Worm (Caenorhabditis elegans) whole organism, early embryonic: ENCODE measurements around the gene decr-1.3.

ENCODE experiments used
- B0310.2 ChIP-seq: sonication (generic microtip); optimal IDR thresholded peaks from 2 replicates; lab custom pipeline; 2016; ENCODE audit warnings: mild to moderate bottlenecking, missing genetic modification characterization, missing compliant biosample characterization
- F13C5.2 ChIP-seq: sonication (generic microtip); optimal IDR thresholded peaks from 2 replicates; lab custom pipeline; 2017; ENCODE audit warnings: mild to moderate bottlenecking, missing genetic modification characterization, inconsistent platforms, missing compliant biosample characterization
- aly-1 ChIP-seq: sonication (generic microtip); optimal IDR thresholded peaks from 2 replicates; lab custom pipeline; 2016; ENCODE audit warnings: missing genetic modification characterization, missing compliant biosample characterization
- ama-1 ChIP-seq: fragments of 150-350 bp; optimal IDR thresholded peaks from 2 replicates; lab custom pipeline; 2014
- ceh-13 ChIP-seq: fragments of 200-800 bp; sonication (Bioruptor generic); optimal IDR thresholded peaks from 2 replicates; lab custom pipeline; 2018; ENCODE audit warnings: mild to moderate bottlenecking, missing genetic modification characterization, missing compliant biosample characterization
- ceh-36 ChIP-seq: sonication (generic microtip); optimal IDR thresholded peaks from 2 replicates; lab custom pipeline; 2016; ENCODE audit warnings: missing genetic modification characterization, inconsistent platforms, missing compliant biosample characterization
- ets-7 ChIP-seq: sonication (generic microtip); optimal IDR thresholded peaks from 2 replicates; lab custom pipeline; 2016; ENCODE audit warnings: missing genotype, missing genetic modification characterization, missing compliant biosample characterization
- flt-1 ChIP-seq: fragments of 200-800 bp; sonication (Bioruptor generic); IDR thresholded peaks from 2 replicates; pipeline ENCODE4 v1.3.6; 2022; ENCODE audit warnings: missing genetic modification characterization, missing compliant biosample characterization
- hmbx-1 ChIP-seq: sonication (generic microtip); optimal IDR thresholded peaks from 2 replicates; lab custom pipeline; 2016; ENCODE audit warnings: mild to moderate bottlenecking, missing genetic modification characterization, missing compliant biosample characterization
- hmg-4 ChIP-seq: fragments of 200-800 bp; sonication (Bioruptor generic); optimal IDR thresholded peaks from 2 replicates; lab custom pipeline; 2018; ENCODE audit warnings: mild to moderate bottlenecking, missing genetic modification characterization, missing compliant biosample characterization
- hnd-1 ChIP-seq: sonication (generic microtip); optimal IDR thresholded peaks from 2 replicates; lab custom pipeline; 2016; ENCODE audit warnings: missing genetic modification characterization, missing compliant biosample characterization
- pes-1 ChIP-seq: fragments of 200-800 bp; sonication (Bioruptor generic); IDR thresholded peaks from 2 replicates; pipeline ENCODE4 v1.3.6; 2022; ENCODE audit warnings: missing genetic modification reagents, missing genetic modification characterization, missing compliant biosample characterization
- scrt-1 ChIP-seq: fragments of 200-800 bp; sonication (Bioruptor generic); IDR thresholded peaks from 2 replicates; pipeline ENCODE4 v1.3.6; 2022; ENCODE audit warnings: missing genetic modification characterization, missing compliant biosample characterization
- sea-1 ChIP-seq: fragments of 200-800 bp; sonication (Bioruptor generic); conservative IDR thresholded peaks from 2 replicates; pipeline ENCODE4 v1.3.6; 2022; ENCODE audit warnings: missing genetic modification characterization, missing compliant biosample characterization
- tbx-11 ChIP-seq: fragments of 200-800 bp; sonication (Bioruptor generic); IDR thresholded peaks from 2 replicates; pipeline ENCODE4 v1.3.6; 2022; ENCODE audit warnings: missing genetic modification characterization, missing compliant biosample characterization
- tbx-37 ChIP-seq: fragments of 200-800 bp; sonication (Bioruptor generic); conservative IDR thresholded peaks from 2 replicates; pipeline ENCODE4 v1.3.6; 2022; ENCODE audit warnings: missing genetic modification reagents, missing genetic modification characterization, missing compliant biosample characterization
- tra-4 ChIP-seq: sonication (generic microtip); optimal IDR thresholded peaks from 2 replicates; lab custom pipeline; 2017; ENCODE audit warnings: missing genetic modification characterization, missing compliant biosample characterization

Gene decr-1.3

ce11 chrII:8152711-8153325 is 20.5 kb downstream of the decr-1.3 start:
- TF ChIP-seq ceh-36 (tag; lab: Kevin White, UChicago) (no peak), ceh-13 (no peak), pes-1 (GFP tag; lab: Robert Waterston, UW) (no peak), tbx-11 (GFP tag; lab: Robert Waterston, UW) (no peak), B0310.2 (tag; lab: Kevin White, UChicago) (no peak), ama-1 (no peak), flt-1 (GFP tag; lab: Robert Waterston, UW) (no peak)

ce11 chrII:8149930-8150329 is 23.4 kb downstream of the decr-1.3 start, which contains the start of gene F10B5.3:
Gene F10B5.3, minus strand, starts transcription at chrII:8150030.
- TF ChIP-seq sea-1 (no peak), hmbx-1 (tag; lab: Kevin White, UChicago) (no peak), ceh-36 (tag; lab: Kevin White, UChicago) (no peak), F13C5.2 (tag; lab: Kevin White, UChicago) (no peak), ama-1 (no peak), hmg-4 (GFP tag; lab: Kevin White, UChicago) (no peak), flt-1 (GFP tag; lab: Robert Waterston, UW) (no peak), pes-1 (GFP tag; lab: Robert Waterston, UW) (no peak), aly-1 (tag; lab: Kevin White, UChicago) (no peak), tbx-37 (GFP tag; lab: Robert Waterston, UW) (no peak), tbx-11 (GFP tag; lab: Robert Waterston, UW) (no peak), scrt-1 (GFP tag; lab: Robert Waterston, UW) (no peak), B0310.2 (tag; lab: Kevin White, UChicago) (no peak), tra-4 (no peak)

DNA sequence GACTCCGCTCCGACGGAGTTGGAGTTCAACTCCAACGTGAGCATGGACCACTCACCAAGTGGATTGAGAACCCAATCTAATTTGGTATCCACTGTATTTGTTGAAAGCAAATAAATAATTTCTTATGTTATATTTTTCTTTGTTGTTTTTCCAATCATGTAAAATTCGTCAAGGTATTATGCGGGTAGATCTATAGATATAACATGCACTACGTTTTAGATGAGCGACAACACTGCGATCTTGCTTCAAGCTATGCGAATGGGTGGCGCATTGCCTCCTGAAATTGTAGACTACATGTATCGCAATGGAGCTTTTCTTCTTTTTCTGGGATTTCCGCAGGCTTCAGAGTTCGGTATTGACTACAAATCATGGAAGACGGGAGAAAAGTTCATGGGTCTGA is 28.8 kb downstream of the decr-1.3 start, which contains the start of gene F10B5.2:
F10B5.2 (plus strand) TSS at position 220 of the 400 bp plus-strand sequence.
- TF ChIP-seq ceh-36 (tag; lab: Kevin White, UChicago): no peak

ce11 chrII:8143278-8143931 is 29.9 kb downstream of the decr-1.3 start, which contains the start of the genes ints-11 and rpl-10:
Gene ints-11, minus strand, starts transcription at chrII:8143478.
Gene rpl-10, plus strand, starts transcription at chrII:8143881.
- TF ChIP-seq ama-1 (no peak), scrt-1 (GFP tag; lab: Robert Waterston, UW) (no peak), hmbx-1 (tag; lab: Kevin White, UChicago) (no peak)

- no peak for TF ChIP-seq sea-1
- TF ChIP-seq flt-1 (GFP tag; lab: Robert Waterston, UW): no peak
- no peak for TF ChIP-seq aly-1 (tag; lab: Kevin White, UChicago)
- TF ChIP-seq tbx-37 (GFP tag; lab: Robert Waterston, UW): no peak
- no peak for TF ChIP-seq hmbx-1 (tag; lab: Kevin White, UChicago)
- no peak for TF ChIP-seq F13C5.2 (tag; lab: Kevin White, UChicago)
- no peak for TF ChIP-seq pes-1 (GFP tag; lab: Robert Waterston, UW)
- TF ChIP-seq ceh-13: no peak
- TF ChIP-seq ets-7 (tag; lab: Kevin White, UChicago): no peak
- TF ChIP-seq hnd-1: no peak
- TF ChIP-seq tra-4: no peak
- TF ChIP-seq B0310.2 (tag; lab: Kevin White, UChicago): no peak
- TF ChIP-seq ceh-36 (tag; lab: Kevin White, UChicago): no peak
- no peak for TF ChIP-seq scrt-1 (GFP tag; lab: Robert Waterston, UW)
- no peak for TF ChIP-seq ama-1
- no peak for TF ChIP-seq hmg-4 (GFP tag; lab: Kevin White, UChicago)
Measured at ce11 chrII:8141135-8141534, 32.2 kb downstream of the decr-1.3 start.

DNA sequence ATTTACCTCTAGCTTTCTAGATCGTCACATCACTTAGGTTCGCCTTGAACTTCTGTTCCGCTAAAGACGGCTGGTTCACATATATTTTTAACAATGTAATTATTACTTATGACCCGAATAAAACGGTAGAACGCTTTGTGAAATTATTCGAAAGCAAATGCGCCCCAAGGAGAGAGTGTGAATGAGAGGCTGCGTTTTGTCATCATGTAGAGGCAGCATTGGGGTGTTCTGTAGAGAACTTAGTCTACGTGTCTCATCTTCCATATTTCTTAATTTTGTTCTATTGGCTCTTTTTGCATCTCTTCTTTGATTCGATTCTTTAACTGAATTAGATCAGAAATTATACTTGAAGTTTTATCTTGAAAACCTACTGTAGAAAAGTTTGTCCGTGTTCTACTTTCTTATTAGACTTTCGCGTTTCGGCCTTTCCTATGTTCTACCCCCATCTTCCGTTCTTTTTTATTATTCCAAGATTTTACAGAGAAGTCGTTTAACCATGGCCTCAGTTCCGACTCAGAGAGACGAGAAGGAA is 35.3 kb downstream of the decr-1.3 start, which contains the start of gene cdc-48.2:
cdc-48.2 (plus strand) TSS at position 482 of the 532 bp plus-strand sequence.
- no peak for TF ChIP-seq F13C5.2 (tag; lab: Kevin White, UChicago)
- no peak for TF ChIP-seq ceh-36 (tag; lab: Kevin White, UChicago)
- TF ChIP-seq ama-1: no peak
- TF ChIP-seq sea-1: no peak
- no peak for TF ChIP-seq aly-1 (tag; lab: Kevin White, UChicago)
- no peak for TF ChIP-seq ceh-13
- TF ChIP-seq tra-4: no peak

ce11 chrII:8137379-8137778 is 36.0 kb downstream of the decr-1.3 start:
- TF ChIP-seq ceh-13 (peak; percentile 20), scrt-1 (GFP tag; lab: Robert Waterston, UW) (no peak)

- no peak for TF ChIP-seq ama-1
- TF ChIP-seq pes-1 (GFP tag; lab: Robert Waterston, UW): no peak
- TF ChIP-seq tbx-11 (GFP tag; lab: Robert Waterston, UW): no peak
- TF ChIP-seq flt-1 (GFP tag; lab: Robert Waterston, UW): no peak
- no peak for TF ChIP-seq ets-7 (tag; lab: Kevin White, UChicago)
- TF ChIP-seq B0310.2 (tag; lab: Kevin White, UChicago): no peak
- TF ChIP-seq ceh-36 (tag; lab: Kevin White, UChicago): no peak
- no peak for TF ChIP-seq hmg-4 (GFP tag; lab: Kevin White, UChicago)
- no peak for TF ChIP-seq scrt-1 (GFP tag; lab: Robert Waterston, UW)
- no peak for TF ChIP-seq tbx-37 (GFP tag; lab: Robert Waterston, UW)
- TF ChIP-seq hmbx-1 (tag; lab: Kevin White, UChicago): no peak
- TF ChIP-seq F13C5.2 (tag; lab: Kevin White, UChicago): no peak
- TF ChIP-seq tra-4: no peak
- TF ChIP-seq ceh-13: no peak
- TF ChIP-seq sea-1: no peak
- TF ChIP-seq aly-1 (tag; lab: Kevin White, UChicago): no peak
- TF ChIP-seq hnd-1: no peak
Measured at ce11 chrII:8136818-8137217, 36.5 kb downstream of the decr-1.3 start, which contains the start of gene ctns-1. Gene ctns-1, minus strand, starts transcription at chrII:8136918.
